Fruit fly (Drosophila melanogaster): ENCODE data around the gene ZnT63C.

DNA sequence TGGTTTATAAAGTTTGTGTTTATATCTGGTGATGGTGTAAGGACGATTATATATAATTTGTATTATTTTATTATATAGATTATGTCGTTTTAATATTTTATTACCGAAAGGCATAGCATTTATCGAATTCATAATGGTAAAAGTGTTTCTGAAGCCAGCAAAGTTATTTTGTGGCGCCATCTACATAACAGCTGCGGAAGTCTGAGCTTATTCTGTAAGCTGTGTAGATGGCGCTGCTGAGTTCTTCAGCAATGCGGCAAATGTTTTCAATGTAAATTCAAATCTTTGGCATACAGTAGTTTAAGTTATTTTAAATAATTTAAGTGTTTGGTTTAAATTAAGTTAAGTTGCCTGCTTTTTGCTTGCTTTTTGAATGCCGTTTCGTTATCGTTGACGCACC lies 15.1 kb upstream of the ZnT63C start:
- TF ChIP-seq CG6854 (GFP tag; optimal IDR thresholded peaks at IDR 0.05), result no peak
- no peak for TF ChIP-seq achi (GFP tag; optimal IDR thresholded peaks at IDR 0.05)
- no peak for TF ChIP-seq dac (GFP tag; optimal IDR thresholded peaks at IDR 0.05)
- no peak for TF ChIP-seq Hr38 (GFP tag; optimal IDR thresholded peaks at IDR 0.05)
- no peak for TF ChIP-seq acj6 (GFP tag; optimal IDR thresholded peaks at IDR 0.05)
- no peak for TF ChIP-seq Blimp-1 (GFP tag; optimal IDR thresholded peaks at IDR 0.05)
- no peak for TF ChIP-seq CG8319 (GFP tag; optimal IDR thresholded peaks at IDR 0.05)

Data from whole organism, prepupa.